Fruit fly (Drosophila melanogaster): ENCODE measurements around the gene CG44475.

DNA sequence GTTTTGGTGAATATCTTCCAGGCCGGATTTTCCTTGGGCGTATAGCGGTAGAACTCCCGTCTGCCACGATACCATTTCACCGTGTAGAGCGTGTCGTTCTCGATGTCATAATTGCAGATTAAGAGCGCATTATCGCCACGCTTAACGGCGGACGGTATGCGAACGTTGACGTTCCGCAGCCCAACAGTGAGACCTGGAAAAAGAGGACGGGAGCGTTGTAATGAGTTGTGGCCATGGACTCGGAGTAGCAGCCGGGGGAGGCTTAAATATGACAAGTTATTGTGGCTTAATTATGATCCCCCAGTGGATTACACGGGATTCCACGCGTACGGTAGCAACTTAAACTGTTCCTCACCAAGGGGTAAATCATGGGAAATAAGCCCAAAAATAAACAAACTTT is 25.1 kb upstream of the CG44475 start:
- no peak for TF ChIP-seq usp (GFP tag; optimal IDR thresholded peaks at IDR 0.05)
- no peak for TF ChIP-seq CG8478 (optimal IDR thresholded peaks at IDR 0.05)
- no peak for TF ChIP-seq EcR (GFP tag; optimal IDR thresholded peaks at IDR 0.05)
- no peak for TF ChIP-seq Dll (optimal IDR thresholded peaks at IDR 0.05)
- TF ChIP-seq psq (optimal IDR thresholded peaks at IDR 0.05), result no peak
